Worm (Caenorhabditis elegans): ENCODE results near the gene fkb-3.

Gene fkb-3

DNA sequence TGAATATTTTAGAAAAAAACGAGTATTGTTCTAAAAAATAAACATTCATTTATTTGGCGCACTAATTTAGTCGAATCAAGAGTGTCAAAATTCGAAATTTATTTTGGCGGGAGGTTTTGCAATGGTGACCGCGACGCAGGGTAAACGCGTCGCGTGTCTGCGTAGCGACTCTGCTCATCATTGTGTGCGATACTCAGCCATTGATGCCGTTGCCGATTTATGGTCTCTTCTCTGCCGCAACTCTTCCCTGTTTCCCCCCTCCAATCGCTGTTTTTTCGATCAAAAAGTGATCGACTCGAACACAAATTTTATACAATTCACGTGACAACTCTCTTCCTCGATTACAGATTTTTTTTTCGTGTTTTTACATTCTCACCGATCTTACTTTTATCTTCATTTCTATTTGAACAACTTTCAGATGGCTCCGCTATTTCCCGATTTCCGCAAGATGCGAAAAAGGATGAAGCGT, 28.5 kb upstream of the fkb-3 start, which contains the start of gene F09G2.2 (continued):
- TF ChIP-seq F26F4.8 (GFP tag; conservative IDR thresholded peaks at IDR 0.05) (no peak), lin-15B (tag; optimal IDR thresholded peaks at IDR 0.05) (peak; percentile 28), jun-1 (tag; optimal IDR thresholded peaks at IDR 0.05) (peak; percentile 76), dmd-8 (GFP tag; IDR thresholded peaks at IDR 0.05) (no peak), rbr-2 (tag; optimal IDR thresholded peaks at IDR 0.05) (peak; percentile 90), mep-1 (tag; optimal IDR thresholded peaks at IDR 0.05) (peak; percentile 90), dmd-9 (GFP tag; IDR thresholded peaks at IDR 0.05) (0 out of 2 replicates have a peak, but pooled peaks have one; percentile 45), ztf-11 (tag; optimal IDR thresholded peaks at IDR 0.05) (no peak), ctbp-1 (GFP tag; IDR thresholded peaks at IDR 0.05) (peak; percentile 74), nhr-77 (tag; optimal IDR thresholded peaks at IDR 0.05) (peak; percentile 92), nhr-25 (tag; optimal IDR thresholded peaks at IDR 0.05; ENCODE audit: borderline replicate concordance, insufficient read depth) (peak; percentile 88), Y48G9A.11 (GFP tag; IDR thresholded peaks at IDR 0.05) (peak; percentile 63), spr-1 (tag; optimal IDR thresholded peaks at IDR 0.05) (peak; percentile 56), mes-2 (tag; optimal IDR thresholded peaks at IDR 0.05; ENCODE audit: poor library complexity, severe bottlenecking) (peak; percentile 91), saeg-2 (GFP tag; IDR thresholded peaks at IDR 0.05) (no peak), Y5F2A.4 (GFP tag; optimal IDR thresholded peaks at IDR 0.05) (no peak), zip-2 (tag; optimal IDR thresholded peaks at IDR 0.05) (peak; percentile 49), ceh-62 (tag; optimal IDR thresholded peaks at IDR 0.05) (no peak), ama-1 (optimal IDR thresholded peaks at IDR 0.05) (peak; percentile 61), pha-4 (GFP tag; IDR thresholded peaks at IDR 0.05) (peak; percentile 78; the same call in 1 of the 2 replicates), pha-4 (tag; optimal IDR thresholded peaks at IDR 0.05) (no peak), daf-19 (GFP tag; conservative IDR thresholded peaks at IDR 0.05) (no peak), nhr-111 (GFP tag; optimal IDR thresholded peaks at IDR 0.05) (no peak), F37D6.2 (tag; optimal IDR thresholded peaks at IDR 0.05) (peak; percentile 31), egl-27 (tag; optimal IDR thresholded peaks at IDR 0.05) (no peak), gei-8 (GFP tag; optimal IDR thresholded peaks at IDR 0.05) (no peak), ztf-7 (tag; optimal IDR thresholded peaks at IDR 0.05) (peak; percentile 41), zfp-3 (GFP tag; conservative IDR thresholded peaks at IDR 0.05) (peak; percentile 72), duxl-1 (tag; optimal IDR thresholded peaks at IDR 0.05; ENCODE audit: poor library complexity) (peak; percentile 77), Y75B8A.6 (GFP tag; IDR thresholded peaks at IDR 0.05) (no peak), Y105C5A.15 (GFP tag; IDR thresholded peaks at IDR 0.05) (no peak), hlh-30 (tag; optimal IDR thresholded peaks at IDR 0.05; ENCODE audit: insufficient read depth) (peak; percentile 83), lin-13 (GFP tag; optimal IDR thresholded peaks at IDR 0.05) (peak; percentile 90), nhr-237 (tag; optimal IDR thresholded peaks at IDR 0.05) (no peak), unc-130 (GFP tag; optimal IDR thresholded peaks at IDR 0.05) (peak; percentile 78), dve-1 (tag; optimal IDR thresholded peaks at IDR 0.05; ENCODE audit: insufficient read depth) (peak; percentile 97), dmd-6 (GFP tag; IDR thresholded peaks at IDR 0.05) (peak; percentile 97), ceh-82 (tag; optimal IDR thresholded peaks at IDR 0.05) (no peak), ces-1 (GFP tag; optimal IDR thresholded peaks at IDR 0.05) (no peak), attf-4 (tag; optimal IDR thresholded peaks at IDR 0.05) (no peak), ceh-44 (GFP tag; IDR thresholded peaks at IDR 0.05) (no peak), fos-1 (tag; optimal IDR thresholded peaks at IDR 0.05) (no peak), lir-3 (tag; optimal IDR thresholded peaks at IDR 0.05) (no peak), ceh-28 (tag; optimal IDR thresholded peaks at IDR 0.05) (no peak), zip-11 (GFP tag; IDR thresholded peaks at IDR 0.05) (no peak), aha-1 (tag) (peak; percentile 99), dpl-1 (GFP tag; optimal IDR thresholded peaks at IDR 0.05) (peak; percentile 94), daf-8 (GFP tag; IDR thresholded peaks at IDR 0.05) (no peak), D1046.2 (GFP tag; IDR thresholded peaks at IDR 0.05) (0 out of 2 replicates have a peak, but pooled peaks have one; percentile 44), php-3 (GFP tag; IDR thresholded peaks at IDR 0.05) (peak; percentile 46; the same call in 1 of the 2 replicates), skn-1 (tag; optimal IDR thresholded peaks at IDR 0.05) (no peak), vab-7 (GFP tag; IDR thresholded peaks at IDR 0.05) (0 out of 2 replicates have a peak, but pooled peaks have one; percentile 14)

All from whole organism, L4 larva.